Worm (Caenorhabditis elegans): ENCODE measurements around the gene arl-1.

DNA sequence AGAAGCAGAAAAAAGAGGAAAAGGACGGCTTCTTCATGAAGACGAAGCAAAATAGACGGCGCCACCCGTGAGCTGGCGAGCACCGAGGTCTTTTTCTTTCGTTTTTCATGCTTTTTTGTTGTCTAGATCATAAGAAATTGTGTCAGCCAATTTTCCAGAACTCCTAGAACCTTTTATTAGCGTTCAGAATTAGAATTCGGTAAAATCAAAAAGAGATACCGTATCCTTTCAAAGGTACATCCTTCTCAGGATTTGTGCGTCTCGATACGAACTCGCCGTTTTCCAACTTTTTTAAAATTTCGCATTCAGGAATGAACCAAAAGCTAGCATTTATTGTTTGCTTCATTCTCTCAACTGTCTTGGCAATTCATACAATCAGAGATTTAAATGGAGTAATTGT, 8.8 kb upstream of the arl-1 start, which contains the start of gene F54C9.7:
- TF ChIP-seq nhr-237 (tag; optimal IDR thresholded peaks at IDR 0.05), result no peak
- no peak for TF ChIP-seq dmd-4 (tag; optimal IDR thresholded peaks at IDR 0.05)
- no peak for TF ChIP-seq nhr-6 (tag; optimal IDR thresholded peaks at IDR 0.05)
- no peak for TF ChIP-seq snpc-4 (tag; optimal IDR thresholded peaks at IDR 0.05)

All from whole organism, L2 larva.